Worm (Caenorhabditis elegans) whole organism, L4 larva: Measurements from ENCODE around the gene lgc-4.
A peak's percentile ranks its signal among the peaks of the same experiment; 100 is the strongest.

ENCODE experiments used
- D1046.2 ChIP-seq: fragments of 200-800 bp; sonication (Bioruptor generic); IDR thresholded peaks from 2 replicates; pipeline ENCODE4 v1.3.6; 2022; ENCODE audit warnings: missing genetic modification characterization, missing compliant biosample characterization
- F49E8.2 ChIP-seq: sonication (generic microtip); optimal IDR thresholded peaks from 2 replicates; lab custom pipeline; 2016; ENCODE audit warnings: missing compliant biosample characterization, mild to moderate bottlenecking, missing genetic modification characterization, borderline replicate concordance
- aha-1 ChIP-seq: fragments of 150-350 bp; peaks from one replicate; lab custom pipeline; 2014; ENCODE audit warnings: missing biosample characterization, missing genetic modification characterization
- attf-4 ChIP-seq: sonication (generic microtip); optimal IDR thresholded peaks from 3 replicates; lab custom pipeline; 2017; ENCODE audit warnings: missing biosample characterization, missing genetic modification characterization
- ceh-32 ChIP-seq: sonication (generic microtip); optimal IDR thresholded peaks from 2 replicates; lab custom pipeline; 2016; ENCODE audit warnings: mild to moderate bottlenecking, missing genetic modification characterization, missing compliant biosample characterization; ENCODE audit not compliant: poor library complexity
- ceh-62 ChIP-seq: sonication (generic microtip); optimal IDR thresholded peaks from 2 replicates; lab custom pipeline; 2017; ENCODE audit warnings: missing biosample characterization, missing genetic modification characterization
- ceh-82 ChIP-seq: sonication (generic microtip); optimal IDR thresholded peaks from 2 replicates; lab custom pipeline; 2017; ENCODE audit warnings: missing biosample characterization, missing genetic modification characterization
- daf-12 ChIP-seq: fragments of 150-350 bp; optimal IDR thresholded peaks from 2 replicates; lab custom pipeline; 2014; ENCODE audit warnings: missing biosample characterization, missing genetic modification reagents, missing genetic modification characterization
- daf-16 ChIP-seq, 3 experiments: sonication (generic microtip); optimal IDR thresholded peaks; 2 replicates each; lab custom pipeline; 2016 to 2017; ENCODE audit warnings: missing genetic modification characterization in 3 of 3, missing genetic modification reagents in 3 of 3, mild to moderate bottlenecking in 2 of 3, missing compliant biosample characterization in 2 of 3, missing biosample characterization in 1 of 3, moderate library complexity in 1 of 3
- daf-8 ChIP-seq: fragments of 200-800 bp; sonication (Bioruptor generic); IDR thresholded peaks from 2 replicates; pipeline ENCODE4 v1.3.6; 2022; ENCODE audit warnings: missing genetic modification characterization, missing compliant biosample characterization
- dmd-6 ChIP-seq: fragments of 200-800 bp; sonication (Bioruptor generic); IDR thresholded peaks from 2 replicates; pipeline ENCODE4 v1.3.6; 2022; ENCODE audit warnings: missing genetic modification reagents, missing genetic modification characterization, missing compliant biosample characterization
- dmd-8 ChIP-seq: fragments of 200-800 bp; sonication (Bioruptor generic); IDR thresholded peaks from 2 replicates; pipeline ENCODE4 v1.3.6; 2022; ENCODE audit warnings: missing genetic modification characterization, missing compliant biosample characterization
- dpl-1 ChIP-seq: fragments of 150-350 bp; optimal IDR thresholded peaks from 2 replicates; lab custom pipeline; 2014; ENCODE audit warnings: missing biosample characterization, missing genetic modification reagents, missing genetic modification characterization
- duxl-1 ChIP-seq: sonication (generic microtip); optimal IDR thresholded peaks from 2 replicates; lab custom pipeline; 2016; ENCODE audit warnings: mild to moderate bottlenecking, missing genetic modification characterization, moderate library complexity, missing compliant biosample characterization; ENCODE audit not compliant: poor library complexity
- dve-1 ChIP-seq: sonication (generic microtip); optimal IDR thresholded peaks from 2 replicates; lab custom pipeline; 2017; ENCODE audit warnings: antibody characterized with exemption, mild to moderate bottlenecking, missing genetic modification characterization, missing compliant biosample characterization; ENCODE audit not compliant: insufficient read depth
- hlh-11 ChIP-seq: fragments of 200-800 bp; sonication (Bioruptor generic); optimal IDR thresholded peaks from 2 replicates; lab custom pipeline; 2018; ENCODE audit warnings: mild to moderate bottlenecking, missing genetic modification characterization, missing compliant biosample characterization
- hlh-30 ChIP-seq: sonication (generic microtip); optimal IDR thresholded peaks from 2 replicates; lab custom pipeline; 2017; ENCODE audit warnings: antibody characterized with exemption, mild to moderate bottlenecking, missing genetic modification characterization, missing compliant biosample characterization; ENCODE audit not compliant: insufficient read depth
- lin-1 ChIP-seq: fragments of 200-800 bp; sonication (Bioruptor generic); IDR thresholded peaks from 2 replicates; pipeline ENCODE4 v1.3.6; 2022; ENCODE audit warnings: missing genetic modification reagents, missing genetic modification characterization, missing compliant biosample characterization
- lin-13 ChIP-seq: fragments of 150-350 bp; optimal IDR thresholded peaks from 2 replicates; lab custom pipeline; 2014; ENCODE audit warnings: missing biosample characterization, missing genetic modification reagents, missing genetic modification characterization
- lin-15B ChIP-seq: fragments of 150-350 bp; sonication (generic microtip); optimal IDR thresholded peaks from 3 replicates; lab custom pipeline; 2014; ENCODE audit warnings: missing biosample characterization, missing genetic modification characterization
- lin-39 ChIP-seq: fragments of 150-350 bp; optimal IDR thresholded peaks from 2 replicates; lab custom pipeline; 2014; ENCODE audit warnings: missing biosample characterization, missing genetic modification reagents, missing genetic modification characterization
- lir-3 ChIP-seq: sonication (generic microtip); optimal IDR thresholded peaks from 2 replicates; lab custom pipeline; 2016; ENCODE audit warnings: mild to moderate bottlenecking, missing genetic modification characterization, missing compliant biosample characterization
- lsy-2 ChIP-seq, 2 experiments: fragments of 150-350 bp in 1 of 2; sonication (generic microtip) in 1 of 2; optimal IDR thresholded peaks; 2 replicates each; lab custom pipeline; 2014 to 2017; ENCODE audit warnings: missing biosample characterization in 2 of 2, missing genetic modification characterization in 2 of 2
- madf-9 ChIP-seq: fragments of 200-800 bp; sonication (Bioruptor generic); conservative IDR thresholded peaks from 2 replicates; pipeline ENCODE4 v1.3.6; 2022; ENCODE audit warnings: missing genetic modification reagents, missing genetic modification characterization, missing compliant biosample characterization
- mdl-1 ChIP-seq, 2 experiments: fragments of 150-350 bp in 1 of 2; sonication (generic microtip) in 1 of 2; optimal IDR thresholded peaks; 2 replicates each; lab custom pipeline; 2014 to 2017; ENCODE audit warnings: missing biosample characterization in 2 of 2, missing genetic modification characterization in 2 of 2
- mdt-29 ChIP-seq: fragments of 200-800 bp; sonication (Bioruptor generic); IDR thresholded peaks from 2 replicates; pipeline ENCODE4 v1.3.6; 2022; ENCODE audit warnings: missing genetic modification reagents, missing genetic modification characterization, missing compliant biosample characterization
- mep-1 ChIP-seq: fragments of 150-350 bp; sonication (generic microtip); optimal IDR thresholded peaks from 3 replicates; lab custom pipeline; 2014; ENCODE audit warnings: missing biosample characterization, missing genetic modification characterization
- mxl-3 ChIP-seq: fragments of 200-800 bp; sonication (Bioruptor generic); optimal IDR thresholded peaks from 2 replicates; lab custom pipeline; 2018; ENCODE audit warnings: mild to moderate bottlenecking, missing genetic modification characterization, missing compliant biosample characterization
- nhr-10 ChIP-seq: fragments of 150-350 bp; optimal IDR thresholded peaks from 2 replicates; lab custom pipeline; 2014; ENCODE audit warnings: missing biosample characterization, missing genetic modification characterization
- nhr-102 ChIP-seq: sonication (generic microtip); optimal IDR thresholded peaks from 2 replicates; lab custom pipeline; 2016; ENCODE audit warnings: mild to moderate bottlenecking, missing genetic modification characterization, moderate library complexity, missing compliant biosample characterization
- nhr-11 ChIP-seq: fragments of 150-350 bp; optimal IDR thresholded peaks from 2 replicates; lab custom pipeline; 2014; ENCODE audit warnings: missing biosample characterization, missing genetic modification characterization
- nhr-237 ChIP-seq: sonication (generic microtip); optimal IDR thresholded peaks from 2 replicates; lab custom pipeline; 2017; ENCODE audit warnings: missing biosample characterization, missing genetic modification characterization
- nhr-28 ChIP-seq: fragments of 150-350 bp; optimal IDR thresholded peaks from 2 replicates; lab custom pipeline; 2014; ENCODE audit warnings: missing biosample characterization, missing genetic modification characterization
- nhr-48 ChIP-seq: sonication (generic microtip); optimal IDR thresholded peaks from 2 replicates; lab custom pipeline; 2016; ENCODE audit warnings: mild to moderate bottlenecking, missing genetic modification characterization, missing compliant biosample characterization
- nhr-76 ChIP-seq: fragments of 150-350 bp; optimal IDR thresholded peaks from 2 replicates; lab custom pipeline; 2014; ENCODE audit warnings: missing biosample characterization, missing genetic modification characterization
- nhr-77 ChIP-seq: fragments of 150-350 bp; optimal IDR thresholded peaks from 2 replicates; lab custom pipeline; 2014; ENCODE audit warnings: missing biosample characterization, missing genetic modification characterization
- pha-4 ChIP-seq, 2 experiments: fragments of 150-350 bp in 1 of 2; fragments of 200-800 bp in 1 of 2; sonication (Bioruptor generic) in 1 of 2; IDR thresholded peaks in 1 of 2; optimal IDR thresholded peaks in 1 of 2; 2 replicates each; pipeline versions ENCODE4 v1.3.6 to Lab custom; 2014 to 2022; ENCODE audit warnings: missing genetic modification characterization in 2 of 2, missing genetic modification reagents in 2 of 2, missing biosample characterization in 1 of 2, missing compliant biosample characterization in 1 of 2
- php-3 ChIP-seq: fragments of 200-800 bp; sonication (Bioruptor generic); IDR thresholded peaks from 2 replicates; pipeline ENCODE4 v1.3.6; 2022; ENCODE audit warnings: missing genetic modification reagents, missing genetic modification characterization, missing compliant biosample characterization
- pqm-1 ChIP-seq: sonication (generic microtip); optimal IDR thresholded peaks from 2 replicates; lab custom pipeline; 2017; ENCODE audit warnings: missing biosample characterization, missing genetic modification characterization
- rbr-2 ChIP-seq: sonication (generic microtip); optimal IDR thresholded peaks from 2 replicates; lab custom pipeline; 2016; ENCODE audit warnings: missing genotype, missing genetic modification characterization, missing compliant biosample characterization
- skn-1 ChIP-seq: fragments of 150-350 bp; optimal IDR thresholded peaks from 2 replicates; lab custom pipeline; 2014; ENCODE audit warnings: missing biosample characterization, missing genetic modification characterization
- snpc-4 ChIP-seq: fragments of 150-350 bp; optimal IDR thresholded peaks from 2 replicates; lab custom pipeline; 2014; ENCODE audit warnings: missing biosample characterization, missing genetic modification characterization
- tra-1 ChIP-seq: fragments of 200-800 bp; sonication (Bioruptor generic); IDR thresholded peaks from 2 replicates; pipeline ENCODE4 v1.3.6; 2022; ENCODE audit warnings: missing genetic modification reagents, missing genetic modification characterization, missing compliant biosample characterization
- unc-130 ChIP-seq: sonication (generic microtip); optimal IDR thresholded peaks from 2 replicates; lab custom pipeline; 2016; ENCODE audit warnings: missing genetic modification reagents, missing genetic modification characterization, missing compliant biosample characterization
- zfp-2 ChIP-seq: sonication (generic microtip); optimal IDR thresholded peaks from 2 replicates; lab custom pipeline; 2016; ENCODE audit warnings: mild to moderate bottlenecking, missing genetic modification characterization, missing compliant biosample characterization
- zip-11 ChIP-seq: fragments of 200-800 bp; sonication (Bioruptor generic); IDR thresholded peaks from 2 replicates; pipeline ENCODE4 v1.3.6; 2022; ENCODE audit warnings: missing genetic modification characterization, missing compliant biosample characterization
- zip-2 ChIP-seq: fragments of 150-350 bp; optimal IDR thresholded peaks from 2 replicates; lab custom pipeline; 2014; ENCODE audit warnings: missing biosample characterization, missing genetic modification characterization

lgc-4 gene

DNA sequence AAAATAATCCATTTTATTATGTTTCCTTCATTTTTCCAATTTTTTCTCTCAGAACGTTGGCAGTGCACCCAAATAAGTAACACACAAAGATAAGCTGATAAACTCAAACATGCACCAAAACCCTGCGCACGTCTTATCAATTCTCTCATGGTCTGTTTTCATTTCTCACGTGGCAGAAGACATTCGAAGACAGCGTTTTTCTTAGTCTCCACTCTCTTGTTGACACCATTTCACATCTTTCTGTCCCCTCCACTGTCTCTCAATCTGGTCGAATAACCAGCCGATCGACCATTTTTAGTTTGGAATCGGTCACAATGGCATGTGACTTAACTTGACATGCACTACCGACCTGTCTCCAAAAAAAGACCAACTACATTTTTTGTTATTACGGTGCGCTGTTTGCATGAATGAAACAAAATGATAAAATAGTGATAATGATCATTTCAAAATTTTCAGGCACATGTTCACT is 28.1 kb downstream of the lgc-4 start, which contains the start of gene C35B8.3 (continued):
- TF ChIP-seq snpc-4 (no peak), hlh-11 (tag; lab: Kevin White, UChicago) (peak; percentile 84), lin-13 (GFP tag; lab: Kevin White, UChicago) (no peak), nhr-10 (tag; lab: Kevin White, UChicago) (peak; percentile 41), dmd-8 (GFP tag; lab: Robert Waterston, UW) (no peak), lin-39 (tag; lab: Kevin White, UChicago) (no peak)

DNA sequence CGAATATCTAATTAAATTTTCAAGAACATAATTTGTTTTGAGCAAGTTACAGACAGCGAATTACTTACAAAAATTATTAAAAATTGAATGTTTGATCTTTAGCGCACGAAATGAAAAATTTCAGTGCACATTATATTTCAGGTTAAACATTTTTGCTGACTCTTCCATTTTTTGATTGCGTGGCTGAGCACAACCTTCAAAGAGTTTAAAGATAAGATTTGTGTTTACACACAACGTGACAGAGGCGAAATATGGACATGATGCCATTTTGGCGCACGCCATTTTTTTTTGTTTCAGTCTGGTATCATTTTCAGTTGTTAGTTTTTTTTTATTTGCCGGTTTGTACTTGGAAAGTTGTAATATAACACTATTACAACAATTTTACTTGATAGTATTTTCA is 29.3 kb downstream of the lgc-4 start:
- TF ChIP-seq daf-16 (GFP tag; optimal IDR thresholded peaks at IDR 0.05; lab: Kevin White, UChicago) (no peak), daf-16 (tag; optimal IDR thresholded peaks at IDR 0.05; lab: Kevin White, UChicago) (peak; percentile 86), mep-1 (tag; lab: Kevin White, UChicago) (no peak), nhr-77 (tag; lab: Kevin White, UChicago) (peak; percentile 55), lir-3 (no peak), mdl-1 (tag; optimal IDR thresholded peaks at IDR 0.05; lab: Kevin White, UChicago) (peak in 1 of 2 experiments; percentile 53), dve-1 (tag; lab: Kevin White, UChicago) (peak; percentile 62), hlh-11 (tag; lab: Kevin White, UChicago) (peak; percentile 40), nhr-76 (tag; lab: Kevin White, UChicago) (no peak), duxl-1 (tag; lab: Kevin White, UChicago) (no peak), ceh-62 (tag; lab: Kevin White, UChicago) (no peak), hlh-30 (tag; lab: Kevin White, UChicago) (peak; percentile 20), daf-8 (no peak), zip-2 (tag; lab: Kevin White, UChicago) (no peak), mxl-3 (peak; percentile 48), pqm-1 (tag; lab: Kevin White, UChicago) (peak; percentile 88), madf-9 (no peak), dmd-6 (GFP tag; lab: Robert Waterston, UW) (peak; percentile 78), nhr-28 (peak; percentile 69)

DNA sequence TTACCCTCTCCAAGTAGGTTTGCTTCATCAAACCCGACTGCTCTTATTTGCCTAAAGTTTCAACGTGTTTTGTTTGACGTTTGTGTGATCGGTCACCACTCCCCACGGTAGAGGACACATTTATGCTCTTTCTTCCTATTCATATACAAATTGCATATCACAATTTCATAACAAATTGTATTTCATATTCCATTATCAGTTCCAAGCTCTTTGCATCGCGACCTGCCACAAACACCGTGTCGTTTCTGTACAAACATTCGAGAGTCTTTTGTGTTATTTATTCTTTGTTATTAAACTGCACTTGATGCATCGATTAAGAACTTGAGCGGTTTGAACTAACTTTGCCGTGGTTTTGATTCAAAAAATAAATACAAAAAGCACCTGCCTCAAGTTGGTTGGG is 31.9 kb downstream of the lgc-4 start:
- TF ChIP-seq unc-130 (GFP tag; lab: Kevin White, UChicago): no peak
- TF ChIP-seq lin-1 (GFP tag; lab: Robert Waterston, UW): no peak
- TF ChIP-seq attf-4 (tag; lab: Kevin White, UChicago): no peak
- no peak for TF ChIP-seq nhr-102
- TF ChIP-seq tra-1: no peak
- no peak for TF ChIP-seq daf-8
- TF ChIP-seq nhr-11: no peak
- TF ChIP-seq mdt-29 (GFP tag; lab: Robert Waterston, UW): no peak
- no peak for TF ChIP-seq ceh-62 (tag; lab: Kevin White, UChicago)
- peak; percentile 11 for TF ChIP-seq nhr-48 (tag; lab: Kevin White, UChicago)
- TF ChIP-seq nhr-237: no peak
- no peak for TF ChIP-seq lir-3
- TF ChIP-seq pqm-1 (tag; lab: Kevin White, UChicago): peak; percentile 47
- peak; percentile 47 for TF ChIP-seq dve-1 (tag; lab: Kevin White, UChicago)
- no peak for TF ChIP-seq F49E8.2 (tag; lab: Kevin White, UChicago)
- TF ChIP-seq php-3: 0 out of 2 replicates have a peak, but pooled peaks have one; percentile 27
- TF ChIP-seq daf-12: no peak
- TF ChIP-seq dmd-8 (GFP tag; lab: Robert Waterston, UW): no peak
- TF ChIP-seq ceh-32 (tag; lab: Kevin White, UChicago): no peak
- TF ChIP-seq dpl-1: no peak
- TF ChIP-seq aha-1 (tag; lab: Kevin White, UChicago): peak; percentile 74
- TF ChIP-seq lsy-2 (tag; optimal IDR thresholded peaks at IDR 0.05; lab: Kevin White, UChicago): no peak
- TF ChIP-seq zip-11 (GFP tag; lab: Robert Waterston, UW): no peak
- no peak for TF ChIP-seq rbr-2 (tag; lab: Kevin White, UChicago)
- TF ChIP-seq ceh-82: no peak
- no peak for TF ChIP-seq D1046.2 (GFP tag; lab: Robert Waterston, UW)
- peak; percentile 65 for TF ChIP-seq hlh-11 (tag; lab: Kevin White, UChicago)
- no peak for TF ChIP-seq lin-15B
- TF ChIP-seq zfp-2: no peak
- peak; percentile 7 for TF ChIP-seq hlh-30 (tag; lab: Kevin White, UChicago)
- no peak for TF ChIP-seq pha-4 (GFP tag; IDR thresholded peaks at IDR 0.05; lab: Robert Waterston, UW)
- TF ChIP-seq pha-4 (tag; optimal IDR thresholded peaks at IDR 0.05; lab: Kevin White, UChicago): no peak
- TF ChIP-seq skn-1: no peak
